Fruit fly (Drosophila melanogaster): ENCODE results near the gene CG17440.
A peak's percentile ranks its signal among the peaks of the same experiment; 100 is the strongest.

Gene CG17440

dm6 chrX:9220434-9220833, 49.3 kb downstream of the CG17440 start (continued):
- TF ChIP-seq cato (GFP tag; optimal IDR thresholded peaks at IDR 0.05; ENCODE audit: borderline replicate concordance) (no peak), Ets65A (GFP tag) (peak; percentile 85), CG1024 (GFP tag; IDR thresholded peaks at IDR 0.05) (0 out of 2 replicates have a peak, but pooled peaks have one; percentile 51), Gsc (GFP tag; IDR thresholded peaks at IDR 0.05) (peak; percentile 49; the same call in 1 of the 2 replicates), rib (GFP tag; IDR thresholded peaks at IDR 0.05) (no peak), lmd (GFP tag; IDR thresholded peaks at IDR 0.05) (peak; percentile 55), Ptx1 (GFP tag; IDR thresholded peaks at IDR 0.05) (peak; percentile 40; the same call in 1 of the 2 replicates), crp (GFP tag; optimal IDR thresholded peaks at IDR 0.05) (no peak), sisA (GFP tag; IDR thresholded peaks at IDR 0.05) (0 out of 2 replicates have a peak, but pooled peaks have one; percentile 4), CG15514 (GFP tag; optimal IDR thresholded peaks at IDR 0.05) (peak; percentile 90), grau (tag; optimal IDR thresholded peaks at IDR 0.05) (peak; percentile 80), Kr (GFP tag; optimal IDR thresholded peaks at IDR 0.05) (no peak), peb (GFP tag; IDR thresholded peaks at IDR 0.05) (0 out of 2 replicates have a peak, but pooled peaks have one; percentile 16), CG14667 (GFP tag; IDR thresholded peaks at IDR 0.05) (0 out of 2 replicates have a peak, but pooled peaks have one; percentile 20), CG4820 (GFP tag; optimal IDR thresholded peaks at IDR 0.05) (peak; percentile 14), chif (GFP tag; optimal IDR thresholded peaks at IDR 0.05) (peak in 1 of 2 experiments; percentile 17), tx (GFP tag; optimal IDR thresholded peaks at IDR 0.05) (no peak), hkb (optimal IDR thresholded peaks at IDR 0.05) (no peak), hkb (GFP tag; IDR thresholded peaks at IDR 0.05) (0 out of 2 replicates have a peak, but pooled peaks have one; percentile 19), gem (tag; optimal IDR thresholded peaks at IDR 0.05) (peak; percentile 34), CG17829 (tag; optimal IDR thresholded peaks at IDR 0.05) (peak; percentile 6), CG2712 (tag; optimal IDR thresholded peaks at IDR 0.05) (peak; percentile 32), pnt (GFP tag; optimal IDR thresholded peaks at IDR 0.05) (peak; percentile 15), Trl (optimal IDR thresholded peaks at IDR 0.05) (no peak), Trl (GFP tag; optimal IDR thresholded peaks at IDR 0.05) (no peak), Antp (GFP tag; optimal IDR thresholded peaks at IDR 0.05) (peak; percentile 32), pros (GFP tag; optimal IDR thresholded peaks at IDR 0.05) (no peak), CG7357 (GFP tag; IDR thresholded peaks at IDR 0.05) (peak; percentile 34; the same call in 1 of the 3 replicates), row (GFP tag; IDR thresholded peaks at IDR 0.05) (peak; percentile 66), zfh1 (GFP tag; IDR thresholded peaks at IDR 0.05) (peak; percentile 49; the same call in 1 of the 3 replicates), Ada2b (GFP tag; IDR thresholded peaks at IDR 0.05) (peak; percentile 26; the same call in 1 of the 2 replicates), emc (GFP tag; optimal IDR thresholded peaks at IDR 0.05) (no peak), Aef1 (GFP tag; IDR thresholded peaks at IDR 0.05) (0 out of 3 replicates have a peak, but pooled peaks have one; percentile 11), CG34422 (GFP tag; IDR thresholded peaks at IDR 0.05) (peak; percentile 33; the same call in 1 of the 3 replicates), ci (GFP tag; IDR thresholded peaks at IDR 0.05) (peak; percentile 64; the same call in 1 of the 3 replicates), dysf (GFP tag; IDR thresholded peaks at IDR 0.05) (peak; percentile 45; the same call in 1 of the 3 replicates), CG15696 (tag; optimal IDR thresholded peaks at IDR 0.05) (no peak), vvl (GFP tag; IDR thresholded peaks at IDR 0.05) (0 out of 2 replicates have a peak, but pooled peaks have one; percentile 17), Mrtf (GFP tag; IDR thresholded peaks at IDR 0.05) (0 out of 3 replicates have a peak, but pooled peaks have one; percentile 23), otp (GFP tag; IDR thresholded peaks at IDR 0.05) (0 out of 3 replicates have a peak, but pooled peaks have one; percentile 25), run (tag; optimal IDR thresholded peaks at IDR 0.05) (no peak), dpn (GFP tag; optimal IDR thresholded peaks at IDR 0.05) (no peak), Fer2 (tag; optimal IDR thresholded peaks at IDR 0.05) (no peak), CG6689 (GFP tag; IDR thresholded peaks at IDR 0.05) (peak; percentile 24; the same call in 1 of the 2 replicates), phol (tag; optimal IDR thresholded peaks at IDR 0.05) (peak; percentile 23), CG6272 (GFP tag; IDR thresholded peaks at IDR 0.05) (0 out of 2 replicates have a peak, but pooled peaks have one; percentile 27), CG11093 (GFP tag; IDR thresholded peaks at IDR 0.05) (peak; percentile 41; the same call in 1 of the 3 replicates), Stat92E (GFP tag; optimal IDR thresholded peaks at IDR 0.05) (no peak), nmo (GFP tag; optimal IDR thresholded peaks at IDR 0.05) (peak; percentile 20), Usf (GFP tag; optimal IDR thresholded peaks at IDR 0.05) (no peak), Oli (tag; optimal IDR thresholded peaks at IDR 0.05) (peak; percentile 14)
